Fruit fly (Drosophila melanogaster) Kc167 (cell line): Measurements from ENCODE around the gene roq.

Source experiments
- Myc ChIP-seq: fragments of >200 bp; optimal IDR thresholded peaks from 2 replicates; lab custom pipeline; 2017; ENCODE audit warnings: missing external identifiers
- Sin3A ChIP-seq: fragments of >200 bp; optimal IDR thresholded peaks from 2 replicates; lab custom pipeline; 2018; ENCODE audit warnings: missing external identifiers
- h ChIP-seq: fragments of >200 bp; optimal IDR thresholded peaks from 3 replicates; lab custom pipeline; 2018; ENCODE audit warnings: missing external identifiers
- insv ChIP-seq: fragments of >200 bp; optimal IDR thresholded peaks from 3 replicates; lab custom pipeline; 2018; ENCODE audit warnings: missing external identifiers
- psq ChIP-seq: fragments of >200 bp; optimal IDR thresholded peaks from 2 replicates; lab custom pipeline; 2017; ENCODE audit warnings: missing external identifiers
- ttk ChIP-seq: sonication (Bioruptor generic); optimal IDR thresholded peaks from 2 replicates; lab custom pipeline; 2017; ENCODE audit warnings: missing external identifiers

DNA sequence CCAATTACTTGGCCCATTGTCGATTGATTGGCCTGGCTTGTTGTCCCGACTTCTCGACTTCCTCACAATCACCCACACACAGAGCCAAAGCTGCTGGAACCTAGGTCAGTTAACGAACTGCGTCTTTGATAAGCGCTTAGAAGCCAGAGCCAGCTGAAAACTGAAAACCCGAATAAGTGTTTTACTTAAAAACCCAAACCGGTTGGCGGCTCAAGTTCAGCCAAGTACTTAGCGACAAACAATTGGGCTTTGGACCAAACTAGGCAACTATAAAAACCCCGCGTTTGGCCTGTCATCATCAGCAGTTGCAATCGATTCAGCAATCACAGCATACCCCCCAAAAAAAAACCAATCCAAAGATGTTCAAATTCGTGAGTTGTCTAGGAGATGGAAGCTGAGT is 55.0 kb downstream of the roq start, which contains the start of gene CG13059:
- TF ChIP-seq psq (no peak), insv (lab: Kevin White, UChicago) (no peak), Sin3A (no peak), h (lab: Kevin White, UChicago) (no peak), ttk (lab: Kevin White, UChicago) (no peak), Myc (lab: Kevin White, UChicago) (no peak)
